Worm (Caenorhabditis elegans) whole organism, L3 larva: ENCODE results near the gene Y47D7A.18.

Source experiments
- R02D3.7 ChIP-seq: fragments of 150-350 bp; optimal IDR thresholded peaks from 2 replicates; lab custom pipeline; 2014; ENCODE audit warnings: missing biosample characterization, missing genetic modification characterization
- ama-1 ChIP-seq: fragments of 150-350 bp; optimal IDR thresholded peaks from 2 replicates; lab custom pipeline; 2018
- ceh-82 ChIP-seq: fragments of 150-350 bp; optimal IDR thresholded peaks from 2 replicates; lab custom pipeline; 2014; ENCODE audit warnings: missing biosample characterization, missing genetic modification characterization
- daf-12 ChIP-seq: fragments of 150-350 bp; optimal IDR thresholded peaks from 2 replicates; lab custom pipeline; 2014; ENCODE audit warnings: missing biosample characterization, missing genetic modification reagents, missing genetic modification characterization
- elt-1 ChIP-seq: fragments of 150-350 bp; optimal IDR thresholded peaks from 2 replicates; lab custom pipeline; 2014; ENCODE audit warnings: missing biosample characterization, missing genetic modification characterization
- eor-1 ChIP-seq, 2 experiments: fragments of 150-350 bp; optimal IDR thresholded peaks; 2 replicates each; lab custom pipeline; 2014 to 2018; ENCODE audit warnings: missing biosample characterization in 2 of 2, missing genetic modification characterization in 2 of 2
- fos-1 ChIP-seq: fragments of 150-350 bp; optimal IDR thresholded peaks from 2 replicates; lab custom pipeline; 2014; ENCODE audit warnings: missing biosample characterization, missing genetic modification characterization
- hmg-11 ChIP-seq: sonication (generic microtip); optimal IDR thresholded peaks from 2 replicates; lab custom pipeline; 2016; ENCODE audit warnings: missing genetic modification characterization, missing compliant biosample characterization
- jun-1 ChIP-seq: fragments of 150-350 bp; optimal IDR thresholded peaks from 2 replicates; lab custom pipeline; 2014; ENCODE audit warnings: missing biosample characterization, missing genetic modification reagents, missing genetic modification characterization
- mml-1 ChIP-seq: fragments of 150-350 bp; sonication (generic microtip); optimal IDR thresholded peaks from 3 replicates; lab custom pipeline; 2014; ENCODE audit warnings: missing biosample characterization, missing genetic modification characterization
- nfya-1 ChIP-seq: sonication (generic microtip); optimal IDR thresholded peaks from 2 replicates; lab custom pipeline; 2017; ENCODE audit warnings: missing genetic modification characterization, mild to moderate bottlenecking, missing compliant biosample characterization, antibody characterized with exemption, moderate library complexity; ENCODE audit not compliant: insufficient read depth
- nhr-11 ChIP-seq: fragments of 150-350 bp; optimal IDR thresholded peaks from 2 replicates; lab custom pipeline; 2014; ENCODE audit warnings: missing biosample characterization, missing genetic modification characterization
- nhr-12 ChIP-seq: fragments of 150-350 bp; optimal IDR thresholded peaks from 2 replicates; lab custom pipeline; 2014; ENCODE audit warnings: missing biosample characterization, missing genetic modification characterization
- nhr-23 ChIP-seq: fragments of 150-350 bp; optimal IDR thresholded peaks from 2 replicates; lab custom pipeline; 2014; ENCODE audit warnings: missing biosample characterization, missing genetic modification reagents, missing genetic modification characterization
- nhr-237 ChIP-seq: fragments of 150-350 bp; optimal IDR thresholded peaks from 2 replicates; lab custom pipeline; 2014; ENCODE audit warnings: missing biosample characterization, missing genetic modification characterization
- nhr-28 ChIP-seq: fragments of 150-350 bp; optimal IDR thresholded peaks from 2 replicates; lab custom pipeline; 2014; ENCODE audit warnings: missing biosample characterization, missing genetic modification characterization
- nhr-76 ChIP-seq: fragments of 150-350 bp; sonication (generic microtip); optimal IDR thresholded peaks from 5 replicates; lab custom pipeline; 2014; ENCODE audit warnings: missing biosample characterization, missing genetic modification characterization
- nhr-77 ChIP-seq: fragments of 150-350 bp; optimal IDR thresholded peaks from 2 replicates; lab custom pipeline; 2014; ENCODE audit warnings: missing biosample characterization, missing genetic modification characterization
- pha-4 ChIP-seq: fragments of 150-350 bp; optimal IDR thresholded peaks from 2 replicates; lab custom pipeline; 2014; ENCODE audit warnings: missing biosample characterization, missing genetic modification reagents, missing genetic modification characterization
- pqm-1 ChIP-seq: fragments of 150-350 bp; optimal IDR thresholded peaks from 2 replicates; lab custom pipeline; 2017; ENCODE audit warnings: missing biosample characterization, missing genetic modification characterization, inconsistent platforms
- sea-2 ChIP-seq: fragments of 150-350 bp; sonication (generic microtip); optimal IDR thresholded peaks from 4 replicates; lab custom pipeline; 2014; ENCODE audit warnings: missing biosample characterization, missing genetic modification reagents, missing genetic modification characterization
- tbx-2 ChIP-seq: sonication (generic microtip); optimal IDR thresholded peaks from 2 replicates; lab custom pipeline; 2016; ENCODE audit warnings: mild to moderate bottlenecking, missing genetic modification characterization, missing compliant biosample characterization
- unc-39 ChIP-seq: sonication (generic microtip); optimal IDR thresholded peaks from 4 replicates; lab custom pipeline; 2017; ENCODE audit warnings: missing biosample characterization, missing genetic modification characterization
- unc-62 ChIP-seq: fragments of 150-350 bp; sonication (generic microtip); optimal IDR thresholded peaks from 4 replicates; lab custom pipeline; 2014; ENCODE audit warnings: missing biosample characterization, missing genetic modification reagents, missing genetic modification characterization
- zag-1 ChIP-seq: fragments of 150-350 bp; optimal IDR thresholded peaks from 2 replicates; lab custom pipeline; 2014; ENCODE audit warnings: missing biosample characterization, missing genetic modification characterization
- ztf-11 ChIP-seq: fragments of 150-350 bp; optimal IDR thresholded peaks from 2 replicates; lab custom pipeline; 2014; ENCODE audit warnings: missing biosample characterization, missing genetic modification characterization
- ztf-4 ChIP-seq: fragments of 150-350 bp; optimal IDR thresholded peaks from 2 replicates; lab custom pipeline; 2014; ENCODE audit warnings: missing biosample characterization, missing genetic modification characterization

Y47D7A.18 gene

ce11 chrV:4371309-4371933 is 45.2 kb downstream of the Y47D7A.18 start, which contains the start of the genes gmpr-1 and fipp-1 (continued):
- TF ChIP-seq nhr-77 (tag; lab: Kevin White, UChicago) (no peak), eor-1 (tag; optimal IDR thresholded peaks at IDR 0.05; lab: Kevin White, UChicago) (no peak), nhr-12 (tag; lab: Kevin White, UChicago) (no peak), mml-1 (tag; lab: Kevin White, UChicago) (no peak), R02D3.7 (tag; lab: Kevin White, UChicago) (no peak), hmg-11 (tag; lab: Kevin White, UChicago) (peak; percentile 62), zag-1 (tag; lab: Kevin White, UChicago) (no peak), ztf-11 (no peak), pha-4 (tag; lab: Kevin White, UChicago) (peak; percentile 48), nfya-1 (tag; lab: Kevin White, UChicago) (peak; percentile 64), jun-1 (tag; lab: Kevin White, UChicago) (peak; percentile 24), unc-39 (tag; lab: Kevin White, UChicago) (no peak), ztf-4 (tag; lab: Kevin White, UChicago) (no peak), nhr-28 (tag; lab: Kevin White, UChicago) (no peak), daf-12 (tag; lab: Kevin White, UChicago) (no peak), ceh-82 (no peak), tbx-2 (tag; lab: Kevin White, UChicago) (no peak), elt-1 (tag; lab: Kevin White, UChicago) (no peak)

ce11 chrV:4370515-4370914 is 46.1 kb downstream of the Y47D7A.18 start:
- TF ChIP-seq nhr-76 (tag; lab: Kevin White, UChicago): no peak
- TF ChIP-seq nhr-23 (tag; lab: Kevin White, UChicago): no peak
- no peak for TF ChIP-seq fos-1 (tag; lab: Kevin White, UChicago)
- no peak for TF ChIP-seq nhr-237
- no peak for TF ChIP-seq sea-2 (GFP tag; lab: Kevin White, UChicago)
- no peak for TF ChIP-seq pqm-1 (tag; lab: Kevin White, UChicago)
- TF ChIP-seq nhr-11: no peak
- TF ChIP-seq ztf-4 (tag; lab: Kevin White, UChicago): no peak

- TF ChIP-seq unc-62 (GFP tag; lab: Kevin White, UChicago) (no peak), ama-1 (lab: Kevin White, UChicago) (no peak)
These were observed 50.2 kb downstream of the Y47D7A.18 start, which contains the start of gene F32D1.11 for ce11 chrV:4366440-4366839. Gene F32D1.11 (minus strand): TSS chrV:4366540.
